Worm (Caenorhabditis elegans): Measurements from ENCODE around the gene emb-5.
A peak's percentile ranks its signal among the peaks of the same experiment; 100 is the strongest.

The emb-5 gene

ce11 chrIII:4762846-4763245 lies 42.4 kb upstream of the emb-5 start:
- no peak for TF ChIP-seq aly-2 (tag; optimal IDR thresholded peaks at IDR 0.05)
- TF ChIP-seq ama-1 (optimal IDR thresholded peaks at IDR 0.05), result no peak
- no peak for TF ChIP-seq peb-1 (tag; optimal IDR thresholded peaks at IDR 0.05)
- TF ChIP-seq lin-13 (GFP tag; optimal IDR thresholded peaks at IDR 0.05), result no peak
- no peak for TF ChIP-seq nhr-77 (tag; optimal IDR thresholded peaks at IDR 0.05)
- no peak for TF ChIP-seq nhr-237 (tag; optimal IDR thresholded peaks at IDR 0.05)

ce11 chrIII:4756983-4757382 lies 36.5 kb upstream of the emb-5 start, which contains the start of gene fbxl-2:
fbxl-2 (plus strand) TSS chrIII:4757260.
- TF ChIP-seq ama-1 (optimal IDR thresholded peaks at IDR 0.05) (no peak), nhr-10 (tag; optimal IDR thresholded peaks at IDR 0.05) (peak; percentile 76), sem-4 (tag; optimal IDR thresholded peaks at IDR 0.05) (peak; percentile 81), crh-2 (tag; optimal IDR thresholded peaks at IDR 0.05) (peak; percentile 95), nhr-11 (tag; optimal IDR thresholded peaks at IDR 0.05) (no peak), mbf-1 (tag; optimal IDR thresholded peaks at IDR 0.05) (no peak), peb-1 (tag; optimal IDR thresholded peaks at IDR 0.05) (no peak), nhr-237 (tag; optimal IDR thresholded peaks at IDR 0.05) (peak; percentile 72), ceh-82 (tag; optimal IDR thresholded peaks at IDR 0.05) (peak; percentile 88), elt-1 (tag; optimal IDR thresholded peaks at IDR 0.05) (no peak), egl-27 (tag; optimal IDR thresholded peaks at IDR 0.05) (peak; percentile 84), nhr-129 (tag; optimal IDR thresholded peaks at IDR 0.05) (peak; percentile 94), Y55F3AM.14 (GFP tag; optimal IDR thresholded peaks at IDR 0.05) (peak; percentile 81), aly-2 (tag; optimal IDR thresholded peaks at IDR 0.05) (no peak), R02D3.7 (tag; optimal IDR thresholded peaks at IDR 0.05) (peak; percentile 88), C34F6.9 (tag; optimal IDR thresholded peaks at IDR 0.05) (peak; percentile 98), mab-5 (tag; optimal IDR thresholded peaks at IDR 0.05) (peak; percentile 91), ztf-1 (GFP tag; conservative IDR thresholded peaks at IDR 0.05) (no peak), mdl-1 (tag; optimal IDR thresholded peaks at IDR 0.05) (peak in 1 of 2 experiments; percentile 71), nhr-12 (tag; optimal IDR thresholded peaks at IDR 0.05) (no peak), sma-9 (GFP tag; optimal IDR thresholded peaks at IDR 0.05) (peak; percentile 96), sma-9 (tag; optimal IDR thresholded peaks at IDR 0.05) (no peak), snpc-4 (tag; optimal IDR thresholded peaks at IDR 0.05) (peak; percentile 83), gmeb-1 (tag; optimal IDR thresholded peaks at IDR 0.05) (peak; percentile 100), alr-1 (tag; optimal IDR thresholded peaks at IDR 0.05) (no peak), skn-1 (tag; optimal IDR thresholded peaks at IDR 0.05) (no peak), unc-55 (GFP tag; optimal IDR thresholded peaks at IDR 0.05) (peak; percentile 98), lin-39 (tag; optimal IDR thresholded peaks at IDR 0.05) (no peak), ceh-16 (tag; optimal IDR thresholded peaks at IDR 0.05) (peak; percentile 89), unc-62 (GFP tag; optimal IDR thresholded peaks at IDR 0.05) (peak; percentile 42), elt-3 (tag; optimal IDR thresholded peaks at IDR 0.05) (no peak), lin-11 (tag; optimal IDR thresholded peaks at IDR 0.05) (peak; percentile 90), ztf-4 (tag; optimal IDR thresholded peaks at IDR 0.05) (peak; percentile 91), dmd-4 (tag; optimal IDR thresholded peaks at IDR 0.05) (no peak), blmp-1 (tag; optimal IDR thresholded peaks at IDR 0.05; ENCODE audit: insufficient read depth) (peak; percentile 36), nhr-21 (tag; optimal IDR thresholded peaks at IDR 0.05) (peak; percentile 95), nhr-25 (tag; optimal IDR thresholded peaks at IDR 0.05) (peak; percentile 95), nhr-23 (tag; optimal IDR thresholded peaks at IDR 0.05) (no peak), F13H6.1 (tag; optimal IDR thresholded peaks at IDR 0.05) (peak; percentile 93), unc-39 (tag; optimal IDR thresholded peaks at IDR 0.05) (no peak), ztf-11 (tag; optimal IDR thresholded peaks at IDR 0.05) (peak; percentile 42), nhr-77 (tag; optimal IDR thresholded peaks at IDR 0.05) (peak; percentile 66), nhr-6 (tag; optimal IDR thresholded peaks at IDR 0.05) (peak; percentile 74), lin-13 (GFP tag; optimal IDR thresholded peaks at IDR 0.05) (peak; percentile 96), lsy-2 (tag; optimal IDR thresholded peaks at IDR 0.05) (peak; percentile 95 to 97), fos-1 (tag; optimal IDR thresholded peaks at IDR 0.05) (peak; percentile 88), ZK546.5 (tag; optimal IDR thresholded peaks at IDR 0.05) (peak; percentile 76), zag-1 (tag; optimal IDR thresholded peaks at IDR 0.05) (peak; percentile 87), sma-3 (GFP tag; optimal IDR thresholded peaks at IDR 0.05) (peak; percentile 97)
